Fruit fly (Drosophila melanogaster): ENCODE data around the gene CG3397.

CG3397 gene

DNA sequence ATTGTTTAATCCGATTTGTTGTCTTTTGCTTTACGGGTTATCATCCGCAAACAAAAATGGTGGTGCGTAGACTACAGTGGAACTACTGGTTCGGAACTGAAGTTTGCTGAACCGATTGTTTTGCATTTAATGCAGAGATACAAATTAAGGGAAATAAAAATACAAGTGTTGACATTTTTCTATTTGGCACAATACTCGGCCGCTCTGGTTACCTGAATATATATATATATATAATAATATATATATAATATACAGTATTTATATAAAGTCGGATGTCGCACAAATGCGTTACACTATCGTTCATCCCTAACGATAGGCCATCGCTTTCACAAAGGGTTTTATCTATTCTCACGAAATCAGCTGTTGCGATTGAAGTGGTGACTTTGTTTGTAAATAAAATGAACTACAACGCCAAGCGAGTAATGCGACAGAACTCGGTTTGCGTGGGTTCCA, 32.5 kb upstream of the CG3397 start, which contains the start of the genes DCAF12 and Spt3 (continued):
- peak in 1 of 2 experiments; percentile 23 for TF ChIP-seq insv (GFP tag; optimal IDR thresholded peaks at IDR 0.05)
- no peak for TF ChIP-seq Dip3 (GFP tag; optimal IDR thresholded peaks at IDR 0.05)
- no peak for TF ChIP-seq Adf1 (GFP tag; IDR thresholded peaks at IDR 0.05)
- TF ChIP-seq fd96Cb (tag; optimal IDR thresholded peaks at IDR 0.05), result peak; percentile 37
- TF ChIP-seq lmd (GFP tag; IDR thresholded peaks at IDR 0.05), result peak; percentile 49
- no peak for TF ChIP-seq bab2 (GFP tag; optimal IDR thresholded peaks at IDR 0.05)
- peak; percentile 19; the same call in 1 of the 2 replicates for TF ChIP-seq HLH3B (GFP tag; IDR thresholded peaks at IDR 0.05)
- TF ChIP-seq ewg (GFP tag; optimal IDR thresholded peaks at IDR 0.05), result peak; percentile 35
- TF ChIP-seq D19A (tag; optimal IDR thresholded peaks at IDR 0.05), result peak; percentile 55
- peak; percentile 17 for TF ChIP-seq kah (GFP tag; optimal IDR thresholded peaks at IDR 0.05)
- peak; percentile 70 for TF ChIP-seq nerfin-2 (GFP tag; IDR thresholded peaks at IDR 0.05; ENCODE audit: partially characterized antibody)
- TF ChIP-seq tgo (GFP tag; IDR thresholded peaks at IDR 0.05), result peak; percentile 61; the same call in 2 of the 3 replicates
- no peak for TF ChIP-seq chif (GFP tag; optimal IDR thresholded peaks at IDR 0.05)
- TF ChIP-seq CG31388 (GFP tag; optimal IDR thresholded peaks at IDR 0.05), result no peak
- TF ChIP-seq Ssrp (tag; optimal IDR thresholded peaks at IDR 0.05), result peak; percentile 44
- peak; percentile 72 for TF ChIP-seq CG13424 (tag; optimal IDR thresholded peaks at IDR 0.05)
- peak; percentile 63 for TF ChIP-seq CG32532 (GFP tag; IDR thresholded peaks at IDR 0.05)
- peak; percentile 87 for TF ChIP-seq unc-4 (GFP tag; IDR thresholded peaks at IDR 0.05; ENCODE audit: partially characterized antibody)
- TF ChIP-seq CG2120 (GFP tag; optimal IDR thresholded peaks at IDR 0.05), result peak; percentile 32
- TF ChIP-seq CG34224 (GFP tag; IDR thresholded peaks at IDR 0.05; ENCODE audit: partially characterized antibody), result peak; percentile 76
- no peak for TF ChIP-seq fd64A (GFP tag; optimal IDR thresholded peaks at IDR 0.05)
- no peak for TF ChIP-seq HLH54F (GFP tag; optimal IDR thresholded peaks at IDR 0.05)
- peak; percentile 49; the same call in 1 of the 3 replicates for TF ChIP-seq Dbx (GFP tag; IDR thresholded peaks at IDR 0.05)
- no peak for TF ChIP-seq prd (optimal IDR thresholded peaks at IDR 0.05)
- TF ChIP-seq prd (GFP tag; IDR thresholded peaks at IDR 0.05), result peak; percentile 69; the same call in 2 of the 3 replicates
- peak; percentile 27 for TF ChIP-seq CG8290 (GFP tag; optimal IDR thresholded peaks at IDR 0.05)
- no peak for TF ChIP-seq CG8290 (tag; optimal IDR thresholded peaks at IDR 0.05)
- TF ChIP-seq hkb (optimal IDR thresholded peaks at IDR 0.05), result no peak
- TF ChIP-seq hkb (GFP tag; IDR thresholded peaks at IDR 0.05), result 0 out of 2 replicates have a peak, but pooled peaks have one; percentile 16
- TF ChIP-seq CG14965 (GFP tag; optimal IDR thresholded peaks at IDR 0.05; ENCODE audit: borderline replicate concordance), result no peak
- TF ChIP-seq H2.0 (GFP tag; IDR thresholded peaks at IDR 0.05), result 0 out of 2 replicates have a peak, but pooled peaks have one; percentile 23
- TF ChIP-seq CG12155 (GFP tag; optimal IDR thresholded peaks at IDR 0.05), result peak; percentile 7
- peak; percentile 81 for TF ChIP-seq CG6791 (GFP tag; IDR thresholded peaks at IDR 0.05; ENCODE audit: partially characterized antibody)
- peak; percentile 69 for TF ChIP-seq CG30020 (tag; optimal IDR thresholded peaks at IDR 0.05)
- 0 out of 3 replicates have a peak, but pooled peaks have one; percentile 50 for TF ChIP-seq dysf (GFP tag; IDR thresholded peaks at IDR 0.05)
- peak; percentile 76 for TF ChIP-seq CoRest (tag; optimal IDR thresholded peaks at IDR 0.05)
- TF ChIP-seq slp2 (GFP tag; optimal IDR thresholded peaks at IDR 0.05), result peak; percentile 15
- TF ChIP-seq CG12391 (tag; optimal IDR thresholded peaks at IDR 0.05), result peak; percentile 76
- peak; percentile 48 for TF ChIP-seq B-H2 (GFP tag; optimal IDR thresholded peaks at IDR 0.05)
- TF ChIP-seq phol (tag; optimal IDR thresholded peaks at IDR 0.05), result peak; percentile 94
- TF ChIP-seq Spps (tag; optimal IDR thresholded peaks at IDR 0.05), result peak; percentile 28
- TF ChIP-seq CG2116 (GFP tag; optimal IDR thresholded peaks at IDR 0.05), result peak; percentile 35
- peak; percentile 37 for TF ChIP-seq pzg (GFP tag; optimal IDR thresholded peaks at IDR 0.05)
- TF ChIP-seq nmo (GFP tag; optimal IDR thresholded peaks at IDR 0.05), result peak; percentile 81
- TF ChIP-seq Hr51 (GFP tag; optimal IDR thresholded peaks at IDR 0.05), result peak in 1 of 2 experiments; percentile 41
- 0 out of 2 replicates have a peak, but pooled peaks have one; percentile 33 for TF ChIP-seq cas (GFP tag; IDR thresholded peaks at IDR 0.05)
- TF ChIP-seq CG9727 (GFP tag; optimal IDR thresholded peaks at IDR 0.05), result peak; percentile 43
- peak; percentile 69 for TF ChIP-seq twi (tag; optimal IDR thresholded peaks at IDR 0.05)
- TF ChIP-seq Rfx (GFP tag; IDR thresholded peaks at IDR 0.05), result peak; percentile 77
- TF ChIP-seq croc (GFP tag; conservative IDR thresholded peaks at IDR 0.05), result peak; percentile 52; the same call in 2 of the 3 replicates
